Fruit fly (Drosophila melanogaster) whole organism: ENCODE results near the gene IP3K2.

Experiments used
- pan ChIP-seq: fragments of >200 bp; optimal IDR thresholded peaks from 2 replicates; lab custom pipeline; 2017
- psq ChIP-seq: fragments of >200 bp; optimal IDR thresholded peaks from 2 replicates; lab custom pipeline; 2017

DNA sequence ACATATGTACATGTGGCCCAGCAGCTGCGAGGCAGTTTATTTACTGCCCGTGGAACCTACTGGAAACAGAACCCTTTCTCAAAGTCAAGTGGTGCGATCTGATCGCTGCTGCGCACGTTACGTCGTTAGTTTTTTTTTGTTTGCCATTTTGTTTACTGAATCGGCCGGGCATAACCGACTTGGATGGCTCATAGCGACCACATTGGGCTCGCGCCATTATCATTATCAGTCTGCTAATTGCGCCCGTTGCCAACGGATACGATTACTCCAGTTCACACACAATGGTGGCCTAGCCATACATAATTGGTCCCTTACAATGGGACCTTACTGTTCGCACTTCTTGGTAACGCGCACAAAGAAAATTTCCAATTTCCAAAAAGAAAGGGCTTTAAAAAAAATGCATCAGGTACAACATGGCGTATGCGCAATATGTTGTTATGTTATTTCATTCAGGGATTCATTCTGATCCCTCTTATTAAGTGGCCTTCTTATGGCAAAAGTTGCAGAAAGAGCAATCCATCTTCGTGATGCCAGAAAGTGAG is 29.3 kb downstream of the IP3K2 start:
- no peak for TF ChIP-seq pan (lab: Kevin White, UChicago)
- TF ChIP-seq psq (lab: Kevin White, UChicago), result no peak
